Worm (Caenorhabditis elegans) whole organism, L1 larva: ENCODE measurements around the gene T28F12.1.

ENCODE experiments used
- C04F5.9 ChIP-seq: sonication (generic microtip); optimal IDR thresholded peaks from 2 replicates; lab custom pipeline; 2016; ENCODE audit warnings: missing genetic modification characterization, missing compliant biosample characterization
- C16A3.4 ChIP-seq: fragments of 150-350 bp; optimal IDR thresholded peaks from 2 replicates; lab custom pipeline; 2014; ENCODE audit warnings: missing biosample characterization, missing genetic modification characterization
- F16B12.6 ChIP-seq: fragments of 150-350 bp; optimal IDR thresholded peaks from 2 replicates; lab custom pipeline; 2014; ENCODE audit warnings: missing biosample characterization, missing genetic modification characterization
- blmp-1 ChIP-seq: fragments of 150-350 bp; optimal IDR thresholded peaks from 2 replicates; lab custom pipeline; 2014; ENCODE audit warnings: missing biosample characterization, missing genetic modification characterization
- ceh-63 ChIP-seq: fragments of 200-800 bp; sonication (Bioruptor generic); optimal IDR thresholded peaks from 2 replicates; lab custom pipeline; 2018; ENCODE audit warnings: mild to moderate bottlenecking, missing genetic modification characterization, missing compliant biosample characterization
- efl-1 ChIP-seq, 4 experiments: fragments of 150-350 bp; optimal IDR thresholded peaks in 3 of 4; peaks in 1 of 4; 1 replicate in 1 of 4; 2 replicates in 3 of 4; lab custom pipeline; 2014; ENCODE audit warnings: missing biosample characterization in 2 of 4, missing genetic modification characterization in 2 of 4, missing genetic modification reagents in 2 of 4
- efl-3 ChIP-seq: fragments of 200-800 bp; sonication (Bioruptor generic); optimal IDR thresholded peaks from 2 replicates; lab custom pipeline; 2018; ENCODE audit warnings: mild to moderate bottlenecking, missing genetic modification characterization, missing compliant biosample characterization
- egl-13 ChIP-seq: sonication (generic microtip); optimal IDR thresholded peaks from 2 replicates; lab custom pipeline; 2016; ENCODE audit warnings: missing genotype, missing genetic modification reagents, missing genetic modification characterization, missing compliant biosample characterization
- egl-27 ChIP-seq, 2 experiments: fragments of 150-350 bp in 1 of 2; sonication (generic microtip); optimal IDR thresholded peaks; 3 replicates each; lab custom pipeline; 2017 to 2018; ENCODE audit warnings: missing biosample characterization in 2 of 2, missing genetic modification characterization in 2 of 2, missing genetic modification reagents in 2 of 2
- elt-3 ChIP-seq, 6 experiments: fragments of 150-350 bp in 1 of 6; sonication (generic microtip); optimal IDR thresholded peaks; 2 replicates each; lab custom pipeline; 2017 to 2018; ENCODE audit warnings: missing biosample characterization in 6 of 6, missing genetic modification characterization in 6 of 6, inconsistent platforms in 1 of 6
- ets-5 ChIP-seq: fragments of 200-800 bp; sonication (Bioruptor generic); IDR thresholded peaks from 2 replicates; pipeline ENCODE4 v1.3.6; 2022; ENCODE audit warnings: missing genetic modification characterization, missing compliant biosample characterization
- fkh-10 ChIP-seq: sonication (generic microtip); optimal IDR thresholded peaks from 2 replicates; lab custom pipeline; 2017; ENCODE audit warnings: missing biosample characterization, missing genetic modification reagents, missing genetic modification characterization
- fkh-4 ChIP-seq: sonication (generic microtip); optimal IDR thresholded peaks from 2 replicates; lab custom pipeline; 2016; ENCODE audit warnings: missing compliant biosample characterization, missing genetic modification characterization, borderline replicate concordance
- fkh-8 ChIP-seq: sonication (generic microtip); optimal IDR thresholded peaks from 2 replicates; lab custom pipeline; 2016; ENCODE audit warnings: mild to moderate bottlenecking, missing genetic modification characterization, missing compliant biosample characterization
- fos-1 ChIP-seq: fragments of 150-350 bp; optimal IDR thresholded peaks from 2 replicates; lab custom pipeline; 2014; ENCODE audit warnings: missing biosample characterization, missing genetic modification characterization
- hlh-4 ChIP-seq: sonication (generic microtip); optimal IDR thresholded peaks from 2 replicates; lab custom pipeline; 2016; ENCODE audit warnings: mild to moderate bottlenecking, missing genetic modification characterization, missing compliant biosample characterization
- hpl-2 ChIP-seq: fragments of 150-350 bp; optimal IDR thresholded peaks from 2 replicates; lab custom pipeline; 2014; ENCODE audit warnings: missing biosample characterization, missing genetic modification reagents, missing genetic modification characterization
- irx-1 ChIP-seq: sonication (generic microtip); optimal IDR thresholded peaks from 2 replicates; lab custom pipeline; 2016; ENCODE audit warnings: missing genetic modification characterization, missing compliant biosample characterization
- jun-1 ChIP-seq: fragments of 150-350 bp; optimal IDR thresholded peaks from 2 replicates; lab custom pipeline; 2014; ENCODE audit warnings: missing biosample characterization, missing genetic modification reagents, missing genetic modification characterization
- lin-13 ChIP-seq: fragments of 150-350 bp; optimal IDR thresholded peaks from 2 replicates; lab custom pipeline; 2014; ENCODE audit warnings: missing biosample characterization, missing genetic modification reagents, missing genetic modification characterization
- lin-15B ChIP-seq: fragments of 150-350 bp; sonication (generic microtip); optimal IDR thresholded peaks from 3 replicates; lab custom pipeline; 2014; ENCODE audit warnings: missing biosample characterization, missing genetic modification characterization
- lin-35 ChIP-seq, 2 experiments: fragments of 150-350 bp; optimal IDR thresholded peaks; 2 replicates each; lab custom pipeline; 2014; ENCODE audit warnings: missing biosample characterization in 2 of 2, missing genetic modification characterization in 2 of 2, missing genetic modification reagents in 2 of 2
- lir-3 ChIP-seq: sonication (generic microtip); optimal IDR thresholded peaks from 2 replicates; lab custom pipeline; 2016; ENCODE audit warnings: mild to moderate bottlenecking, missing genetic modification characterization, moderate library complexity, missing compliant biosample characterization; ENCODE audit not compliant: poor library complexity
- mdl-1 ChIP-seq, 2 experiments: fragments of 150-350 bp; optimal IDR thresholded peaks; 2 replicates each; lab custom pipeline; 2014 to 2017; ENCODE audit warnings: missing biosample characterization in 2 of 2, missing genetic modification characterization in 2 of 2, inconsistent platforms in 1 of 2
- mef-2 ChIP-seq: fragments of 150-350 bp; optimal IDR thresholded peaks from 2 replicates; lab custom pipeline; 2014; ENCODE audit warnings: missing biosample characterization, missing genetic modification characterization
- nhr-12 ChIP-seq: sonication (generic microtip); optimal IDR thresholded peaks from 2 replicates; lab custom pipeline; 2017; ENCODE audit warnings: missing biosample characterization, missing genetic modification characterization
- nhr-237 ChIP-seq: fragments of 150-350 bp; optimal IDR thresholded peaks from 2 replicates; lab custom pipeline; 2014; ENCODE audit warnings: missing biosample characterization, missing genetic modification characterization
- nhr-28 ChIP-seq: fragments of 150-350 bp; optimal IDR thresholded peaks from 2 replicates; lab custom pipeline; 2014; ENCODE audit warnings: missing biosample characterization, missing genetic modification characterization
- nhr-47 ChIP-seq: sonication (generic microtip); optimal IDR thresholded peaks from 2 replicates; lab custom pipeline; 2016; ENCODE audit warnings: mild to moderate bottlenecking, missing genetic modification characterization, moderate library complexity, missing compliant biosample characterization
- nhr-71 ChIP-seq: sonication (generic microtip); optimal IDR thresholded peaks from 2 replicates; lab custom pipeline; 2016; ENCODE audit warnings: mild to moderate bottlenecking, missing genetic modification characterization, moderate library complexity, missing compliant biosample characterization
- nhr-76 ChIP-seq: sonication (generic microtip); optimal IDR thresholded peaks from 2 replicates; lab custom pipeline; 2017; ENCODE audit warnings: missing biosample characterization, missing genetic modification characterization
- nhr-85 ChIP-seq: sonication (generic microtip); peaks from one replicate; lab custom pipeline; 2016; ENCODE audit warnings: missing genetic modification characterization, inconsistent platforms, missing compliant biosample characterization
- pag-3 ChIP-seq: sonication (generic microtip); optimal IDR thresholded peaks from 2 replicates; lab custom pipeline; 2017; ENCODE audit warnings: missing genetic modification characterization, mild to moderate bottlenecking, missing compliant biosample characterization, antibody characterized with exemption, borderline replicate concordance; ENCODE audit not compliant: insufficient read depth
- pax-3 ChIP-seq: fragments of 200-800 bp; sonication (Bioruptor generic); optimal IDR thresholded peaks from 2 replicates; lab custom pipeline; 2018; ENCODE audit warnings: mild to moderate bottlenecking, missing genetic modification characterization, moderate library complexity, missing compliant biosample characterization
- snpc-4 ChIP-seq: fragments of 150-350 bp; optimal IDR thresholded peaks from 2 replicates; lab custom pipeline; 2014; ENCODE audit warnings: missing biosample characterization, missing genetic modification characterization
- sox-4 ChIP-seq: sonication (generic microtip); optimal IDR thresholded peaks from 2 replicates; lab custom pipeline; 2016; ENCODE audit warnings: missing genetic modification characterization, missing compliant biosample characterization
- sptf-1 ChIP-seq: fragments of 150-350 bp; optimal IDR thresholded peaks from 2 replicates; lab custom pipeline; 2014; ENCODE audit warnings: missing biosample characterization, missing genetic modification characterization
- swsn-7 ChIP-seq: sonication (generic microtip); optimal IDR thresholded peaks from 2 replicates; lab custom pipeline; 2016; ENCODE audit warnings: missing genetic modification characterization, missing compliant biosample characterization
- tbx-2 ChIP-seq: sonication (generic microtip); optimal IDR thresholded peaks from 2 replicates; lab custom pipeline; 2016; ENCODE audit warnings: missing genetic modification characterization, missing compliant biosample characterization
- unc-130 ChIP-seq: fragments of 150-350 bp; optimal IDR thresholded peaks from 2 replicates; lab custom pipeline; 2017; ENCODE audit warnings: missing biosample characterization, missing genetic modification characterization, inconsistent platforms
- unc-30 ChIP-seq: sonication (generic microtip); optimal IDR thresholded peaks from 2 replicates; lab custom pipeline; 2017; ENCODE audit warnings: missing biosample characterization, missing genetic modification characterization
- unc-86 ChIP-seq: sonication (generic microtip); optimal IDR thresholded peaks from 2 replicates; lab custom pipeline; 2016; ENCODE audit warnings: missing genetic modification characterization, missing compliant biosample characterization
- vab-15 ChIP-seq: sonication (generic microtip); optimal IDR thresholded peaks from 2 replicates; lab custom pipeline; 2017; ENCODE audit warnings: missing genotype, mild to moderate bottlenecking, missing genetic modification characterization, missing compliant biosample characterization
- xbp-1 ChIP-seq: sonication (generic microtip); optimal IDR thresholded peaks from 2 replicates; lab custom pipeline; 2016; ENCODE audit warnings: missing genetic modification characterization, missing compliant biosample characterization
- zip-4 ChIP-seq: fragments of 200-800 bp; sonication (Bioruptor generic); optimal IDR thresholded peaks from 2 replicates; lab custom pipeline; 2018; ENCODE audit warnings: mild to moderate bottlenecking, missing genetic modification characterization, moderate library complexity, missing compliant biosample characterization
- ztf-11 ChIP-seq, 2 experiments: sonication (generic microtip); optimal IDR thresholded peaks; 2 replicates each; lab custom pipeline; 2016 to 2017; ENCODE audit warnings: missing genetic modification characterization in 2 of 2, missing biosample characterization in 1 of 2, missing compliant biosample characterization in 1 of 2

Gene T28F12.1

ce11 chrV:4524327-4524726, 11.5 kb downstream of the T28F12.1 start:
- peak; percentile 64 for TF ChIP-seq nhr-85 (tag; lab: Kevin White, UChicago)
- TF ChIP-seq blmp-1 (tag; lab: Kevin White, UChicago), result peak; percentile 85
- TF ChIP-seq fkh-4 (tag; lab: Kevin White, UChicago), result no peak
- peak in 1 of 2 experiments; percentile 39 for TF ChIP-seq mdl-1 (tag; optimal IDR thresholded peaks at IDR 0.05; lab: Kevin White, UChicago)
- TF ChIP-seq lin-35 (GFP tag; optimal IDR thresholded peaks at IDR 0.05; lab: Kevin White, UChicago), result peak in 1 of 2 experiments; percentile 37
- TF ChIP-seq irx-1 (tag; lab: Kevin White, UChicago), result no peak
- TF ChIP-seq sptf-1 (tag; lab: Kevin White, UChicago), result no peak
- no peak for TF ChIP-seq efl-1 (optimal IDR thresholded peaks at IDR 0.05; lab: Kevin White, UChicago)
- peak in 1 of 2 experiments; percentile 68 for TF ChIP-seq efl-1 (GFP tag; optimal IDR thresholded peaks at IDR 0.05 in 1 of 2; lab: Kevin White, UChicago)
- TF ChIP-seq ets-5, result no peak
- TF ChIP-seq unc-130, result no peak
- TF ChIP-seq snpc-4 (tag; lab: Kevin White, UChicago), result no peak
- no peak for TF ChIP-seq zip-4 (GFP tag; lab: Kevin White, UChicago)
- no peak for TF ChIP-seq F16B12.6 (tag; lab: Kevin White, UChicago)
- TF ChIP-seq pag-3 (tag; lab: Kevin White, UChicago), result no peak
- no peak for TF ChIP-seq C16A3.4 (tag; lab: Kevin White, UChicago)
- TF ChIP-seq elt-3 (tag; optimal IDR thresholded peaks at IDR 0.05; lab: Kevin White, UChicago), result peak in 1 of 6 experiments; percentile 80
- peak; percentile 17 for TF ChIP-seq tbx-2 (tag; lab: Kevin White, UChicago)
- no peak for TF ChIP-seq C04F5.9
- no peak for TF ChIP-seq mef-2 (tag; lab: Kevin White, UChicago)
- TF ChIP-seq fos-1, result no peak
- no peak for TF ChIP-seq ceh-63

ce11 chrV:4525106-4525505, 12.3 kb downstream of the T28F12.1 start:
- TF ChIP-seq swsn-7 (tag; lab: Kevin White, UChicago) (no peak), ztf-11 (tag; optimal IDR thresholded peaks at IDR 0.05; lab: Kevin White, UChicago) (no peak), efl-1 (optimal IDR thresholded peaks at IDR 0.05; lab: Kevin White, UChicago) (no peak), efl-1 (GFP tag; optimal IDR thresholded peaks at IDR 0.05 in 1 of 2; lab: Kevin White, UChicago) (peak in 1 of 2 experiments; percentile 91)

- TF ChIP-seq elt-3 (tag; optimal IDR thresholded peaks at IDR 0.05; lab: Kevin White, UChicago) (no peak), unc-130 (no peak), blmp-1 (tag; lab: Kevin White, UChicago) (no peak), snpc-4 (tag; lab: Kevin White, UChicago) (no peak), lin-13 (GFP tag; lab: Kevin White, UChicago) (no peak), tbx-2 (tag; lab: Kevin White, UChicago) (no peak), hlh-4 (tag; lab: Kevin White, UChicago) (no peak), xbp-1 (no peak), lin-15B (tag; lab: Kevin White, UChicago) (no peak), nhr-28 (tag; lab: Kevin White, UChicago) (no peak)
Measured at ce11 chrV:4525512-4525911, 12.7 kb downstream of the T28F12.1 start.

ce11 chrV:4526801-4527425, 14.1 kb downstream of the T28F12.1 start:
- TF ChIP-seq sox-4 (tag; lab: Kevin White, UChicago) (peak; percentile 50), nhr-71 (tag; lab: Kevin White, UChicago) (peak; percentile 75), nhr-47 (tag; lab: Kevin White, UChicago) (peak; percentile 55), fkh-10 (GFP tag; lab: Kevin White, UChicago) (peak; percentile 23), nhr-237 (tag; lab: Kevin White, UChicago) (no peak), pax-3 (tag; lab: Kevin White, UChicago) (no peak), hpl-2 (no peak), lir-3 (no peak), egl-13 (tag; lab: Kevin White, UChicago) (peak; percentile 50), fkh-8 (tag; lab: Kevin White, UChicago) (peak; percentile 84), nhr-76 (tag; lab: Kevin White, UChicago) (no peak), unc-86 (tag; lab: Kevin White, UChicago) (no peak), fos-1 (no peak), efl-3 (GFP tag; lab: Kevin White, UChicago) (no peak), nhr-12 (no peak), zip-4 (GFP tag; lab: Kevin White, UChicago) (no peak), lin-35 (GFP tag; optimal IDR thresholded peaks at IDR 0.05; lab: Kevin White, UChicago) (no peak), jun-1 (tag; lab: Kevin White, UChicago) (no peak), unc-130 (no peak), egl-27 (tag; optimal IDR thresholded peaks at IDR 0.05; lab: Kevin White, UChicago) (no peak), unc-30 (no peak), vab-15 (tag; lab: Kevin White, UChicago) (no peak)
